Worm (Caenorhabditis elegans) whole organism, dauer: ENCODE results near the gene B0361.9.

ENCODE experiments used
- unc-62 ChIP-seq: sonication (generic microtip); optimal IDR thresholded peaks from 2 replicates; lab custom pipeline; 2017; ENCODE audit warnings: missing biosample characterization, missing genetic modification reagents, missing genetic modification characterization

B0361.9 gene

ce11 chrIII:7285783-7286182, 13.6 kb downstream of the B0361.9 start, which contains the start of gene pho-5:
Gene pho-5, minus strand, starts transcription at chrIII:7285883.
- TF ChIP-seq unc-62 (GFP tag; lab: Kevin White, UChicago): no peak

- TF ChIP-seq unc-62 (GFP tag; lab: Kevin White, UChicago): no peak
Observed at ce11 chrIII:7281179-7281578, 18.3 kb downstream of the B0361.9 start, which contains the start of gene B0361.3. Gene B0361.3, plus strand, starts transcription at chrIII:7281462.

ce11 chrIII:7278491-7278890, 20.9 kb downstream of the B0361.9 start:
- TF ChIP-seq unc-62 (GFP tag; lab: Kevin White, UChicago): no peak

DNA sequence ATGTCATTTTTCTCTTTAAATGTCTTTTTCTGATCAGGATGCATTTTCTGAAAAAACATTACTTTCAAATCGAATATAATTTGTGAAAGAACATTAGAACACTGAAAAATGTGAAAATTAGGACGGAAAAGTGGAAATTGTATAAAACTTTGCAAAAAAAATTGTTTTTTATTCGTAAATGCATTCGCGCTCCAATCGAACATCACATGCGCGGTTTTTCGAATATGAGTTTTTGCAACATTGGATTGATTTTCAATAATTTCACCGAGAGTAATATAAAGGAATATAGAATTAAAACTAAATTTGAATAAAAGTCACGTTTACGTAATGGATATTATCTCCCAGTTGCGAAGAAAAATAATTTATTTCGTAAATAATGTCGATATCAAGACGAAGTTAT, 22.2 kb downstream of the B0361.9 start, which contains the start of the genes spot-1 and B0361.11:
TSS of gene spot-1 (minus strand) at position 47 of the 400 bp plus-strand sequence.
TSS of gene B0361.11 (plus strand) at position 372 of the 400 bp plus-strand sequence.
- no peak for TF ChIP-seq unc-62 (GFP tag; lab: Kevin White, UChicago)

ce11 chrIII:7275296-7275695, 24.1 kb downstream of the B0361.9 start, which contains the start of gene psd-1:
Gene psd-1, minus strand, starts transcription at chrIII:7275396.
- no peak for TF ChIP-seq unc-62 (GFP tag; lab: Kevin White, UChicago)

DNA sequence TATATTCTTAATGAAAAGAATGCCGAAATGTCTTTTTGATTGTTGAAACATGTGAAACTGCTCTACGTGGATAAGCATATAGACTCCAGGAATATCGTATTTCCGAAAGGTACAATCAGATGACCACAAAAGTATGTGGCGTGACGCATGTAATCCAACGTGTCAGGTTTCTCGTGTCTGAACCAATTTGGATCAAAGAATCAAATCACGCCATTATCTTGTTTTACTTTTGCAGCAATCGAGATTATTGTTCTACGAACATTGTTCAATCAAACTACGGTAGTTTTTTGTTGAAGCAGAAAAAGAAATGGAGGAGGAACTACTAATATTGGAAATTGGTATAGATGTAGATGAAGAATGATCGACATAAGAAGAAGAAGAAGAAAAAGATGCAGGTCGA, 25.7 kb downstream of the B0361.9 start:
- TF ChIP-seq unc-62 (GFP tag; lab: Kevin White, UChicago): no peak

DNA sequence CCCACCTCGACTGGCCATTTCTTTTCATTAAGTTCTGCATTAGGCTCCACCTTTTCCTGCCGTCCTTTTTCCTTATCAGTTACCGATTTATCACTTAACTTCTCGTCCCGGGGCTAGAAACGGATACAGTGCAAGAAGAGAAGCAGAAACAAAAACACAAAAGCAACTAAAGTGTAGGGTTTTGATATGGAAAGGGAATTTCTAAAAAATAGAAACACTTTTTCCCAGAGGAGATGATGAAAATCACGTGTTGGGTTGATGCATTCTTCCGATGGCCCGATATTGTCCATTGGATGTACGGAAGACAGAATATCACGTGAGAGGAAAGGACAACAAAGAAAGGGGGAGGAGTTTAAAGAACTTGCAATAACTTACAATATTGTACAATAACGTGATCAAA, 26.6 kb downstream of the B0361.9 start:
- TF ChIP-seq unc-62 (GFP tag; lab: Kevin White, UChicago): no peak

DNA sequence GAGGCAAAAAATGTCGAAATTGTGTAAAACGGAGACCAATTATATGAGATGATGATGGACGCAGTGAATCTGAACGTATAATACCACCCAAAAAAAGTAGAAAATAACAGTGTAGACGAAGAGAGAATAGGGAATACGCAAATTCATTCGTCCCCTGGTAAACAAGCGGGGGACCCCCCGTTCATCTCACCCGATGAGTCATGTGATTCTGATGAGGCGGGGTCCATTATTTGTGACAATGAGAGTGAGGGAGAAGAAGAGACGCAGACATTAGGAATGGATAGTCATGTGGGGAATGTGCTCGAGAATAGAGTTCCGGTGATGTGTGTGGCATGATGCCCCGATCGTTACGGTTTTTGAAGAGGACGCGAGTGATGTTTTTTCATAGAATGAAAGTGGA, 27.3 kb downstream of the B0361.9 start:
- no peak for TF ChIP-seq unc-62 (GFP tag; lab: Kevin White, UChicago)

DNA sequence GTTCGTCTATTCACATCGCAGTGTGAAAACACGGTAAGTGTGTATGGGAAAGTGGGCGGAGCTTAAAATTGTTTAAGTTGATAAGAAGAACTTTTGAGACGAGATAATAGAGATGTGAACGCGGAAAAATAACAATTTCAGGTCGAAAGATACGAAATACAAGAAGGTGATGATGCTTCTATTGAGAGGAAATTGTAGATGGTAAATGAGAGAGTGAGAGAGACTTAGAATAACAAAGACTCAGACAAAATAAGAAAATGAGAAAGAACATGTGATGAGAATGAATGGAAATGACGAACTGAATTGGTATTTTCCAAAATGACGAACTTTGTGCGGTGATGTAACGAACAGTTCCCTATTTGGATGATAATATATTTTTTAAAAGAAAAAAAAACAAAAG, 28.3 kb downstream of the B0361.9 start:
- TF ChIP-seq unc-62 (GFP tag; lab: Kevin White, UChicago): no peak

DNA sequence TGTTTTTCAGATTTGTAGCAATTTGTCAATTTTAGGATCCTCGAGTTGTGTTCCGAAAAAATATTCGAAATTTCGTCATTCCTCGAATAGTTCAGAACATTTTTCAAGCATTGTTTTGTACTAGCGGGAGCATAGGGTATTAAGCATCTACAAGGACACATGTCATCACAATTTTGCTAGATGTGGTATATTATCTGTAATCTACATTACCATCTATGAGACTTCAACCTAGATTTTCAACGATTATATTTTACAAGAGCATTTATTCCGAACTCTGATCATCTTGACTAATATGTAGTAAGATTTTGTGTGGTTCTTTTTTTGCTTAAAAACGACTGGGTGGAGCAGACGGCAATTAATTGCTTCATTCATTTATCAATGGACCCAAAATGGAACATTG, 36.4 kb downstream of the B0361.9 start:
- TF ChIP-seq unc-62 (GFP tag; lab: Kevin White, UChicago): no peak

DNA sequence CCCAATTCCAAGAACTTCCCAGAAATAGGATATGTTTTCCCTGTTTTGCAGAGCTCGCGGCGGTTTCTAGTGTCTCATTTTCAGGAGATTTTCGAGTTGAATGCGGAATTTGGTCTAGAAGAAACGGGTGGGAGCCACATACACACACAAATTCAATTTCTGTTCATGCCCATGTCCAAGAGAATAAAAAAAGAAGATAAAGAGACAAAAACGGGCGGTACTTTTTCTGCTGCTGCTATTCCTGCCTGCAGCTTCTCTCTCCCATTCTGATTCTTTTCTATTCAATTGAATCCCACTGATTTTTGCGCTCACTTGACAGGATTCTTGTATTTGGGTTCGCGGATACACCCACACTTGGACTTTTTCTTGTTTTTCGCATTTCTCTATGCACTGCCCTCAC, 36.8 kb downstream of the B0361.9 start:
- no peak for TF ChIP-seq unc-62 (GFP tag; lab: Kevin White, UChicago)

ce11 chrIII:7258931-7259330, 40.5 kb downstream of the B0361.9 start, which contains the start of gene B0361.4:
Gene B0361.4, plus strand, starts transcription at chrIII:7258991.
- no peak for TF ChIP-seq unc-62 (GFP tag; lab: Kevin White, UChicago)

- no peak for TF ChIP-seq unc-62 (GFP tag; lab: Kevin White, UChicago)
Observed at ce11 chrIII:7253669-7254068, 45.8 kb downstream of the B0361.9 start.
